Worm (Caenorhabditis elegans): ENCODE data around the gene pcp-5.

ce11 chrIII:7953208-7953607 lies 45.8 kb upstream of the pcp-5 start, which contains the start of gene let-754:
- TF ChIP-seq unc-55 (GFP tag; optimal IDR thresholded peaks at IDR 0.05) (no peak), nhr-237 (tag; optimal IDR thresholded peaks at IDR 0.05) (no peak), unc-62 (GFP tag; optimal IDR thresholded peaks at IDR 0.05) (no peak), lin-11 (tag; optimal IDR thresholded peaks at IDR 0.05) (no peak), sem-4 (tag; optimal IDR thresholded peaks at IDR 0.05) (no peak), egl-27 (tag; optimal IDR thresholded peaks at IDR 0.05) (no peak), nhr-77 (tag; optimal IDR thresholded peaks at IDR 0.05) (no peak), ama-1 (optimal IDR thresholded peaks at IDR 0.05) (no peak), elt-1 (tag; optimal IDR thresholded peaks at IDR 0.05) (no peak)
